Worm (Caenorhabditis elegans) whole organism, young adult: Measurements from ENCODE around the gene str-19.
A peak's percentile ranks its signal among the peaks of the same experiment; 100 is the strongest.

Source experiments
- F22D6.2 ChIP-seq: sonication (generic microtip); optimal IDR thresholded peaks from 2 replicates; lab custom pipeline; 2016; ENCODE audit warnings: mild to moderate bottlenecking, missing genetic modification characterization, missing compliant biosample characterization
- F39B2.1 ChIP-seq: fragments of 200-800 bp; sonication (Bioruptor generic); IDR thresholded peaks from 2 replicates; pipeline ENCODE4 v1.3.6; 2022; ENCODE audit warnings: missing genetic modification reagents, missing genetic modification characterization, missing compliant biosample characterization
- F55B11.4 ChIP-seq: sonication (generic microtip); optimal IDR thresholded peaks from 2 replicates; lab custom pipeline; 2016; ENCODE audit warnings: missing compliant biosample characterization, missing genetic modification characterization, borderline replicate concordance; ENCODE audit not compliant: insufficient read depth
- K12H6.12 ChIP-seq: fragments of 200-800 bp; sonication (Bioruptor generic); optimal IDR thresholded peaks from 2 replicates; lab custom pipeline; 2018; ENCODE audit warnings: mild to moderate bottlenecking, missing genetic modification characterization, missing compliant biosample characterization
- T07F8.4 ChIP-seq: sonication (generic microtip); optimal IDR thresholded peaks from 2 replicates; lab custom pipeline; 2016; ENCODE audit warnings: mild to moderate bottlenecking, missing genetic modification characterization, moderate library complexity, missing compliant biosample characterization
- Y56A3A.18 ChIP-seq: fragments of 200-800 bp; sonication (Bioruptor generic); IDR thresholded peaks from 2 replicates; pipeline ENCODE4 v1.3.6; 2022; ENCODE audit warnings: missing genetic modification reagents, missing genetic modification characterization, missing compliant biosample characterization
- Y95B8A.8 ChIP-seq: fragments of 200-800 bp; sonication (Bioruptor generic); IDR thresholded peaks from 2 replicates; pipeline ENCODE4 v1.3.6; 2022; ENCODE audit warnings: missing genetic modification reagents, missing genetic modification characterization, missing compliant biosample characterization
- atf-7 ChIP-seq: sonication (generic microtip); optimal IDR thresholded peaks from 2 replicates; lab custom pipeline; 2017; ENCODE audit warnings: mild to moderate bottlenecking, missing genetic modification characterization, missing compliant biosample characterization
- athp-1 ChIP-seq: sonication (generic microtip); optimal IDR thresholded peaks from 2 replicates; lab custom pipeline; 2017; ENCODE audit warnings: mild to moderate bottlenecking, missing genetic modification characterization, missing compliant biosample characterization
- attf-6 ChIP-seq: fragments of 200-800 bp; sonication (Bioruptor generic); IDR thresholded peaks from 2 replicates; pipeline ENCODE4 v1.3.6; 2022; ENCODE audit warnings: missing genetic modification reagents, missing genetic modification characterization, missing compliant biosample characterization
- bed-1 ChIP-seq: fragments of 200-800 bp; sonication (Bioruptor generic); IDR thresholded peaks from 2 replicates; pipeline ENCODE4 v1.3.6; 2022; ENCODE audit warnings: missing genetic modification reagents, missing genetic modification characterization, missing compliant biosample characterization
- ceh-40 ChIP-seq: fragments of 200-800 bp; sonication (Bioruptor generic); IDR thresholded peaks from 2 replicates; pipeline ENCODE4 v1.3.6; 2022; ENCODE audit warnings: missing genetic modification characterization, missing compliant biosample characterization
- ceh-79 ChIP-seq: sonication (generic microtip); optimal IDR thresholded peaks from 2 replicates; lab custom pipeline; 2017; ENCODE audit warnings: mild to moderate bottlenecking, missing genetic modification characterization, missing compliant biosample characterization
- dox-1 ChIP-seq: fragments of 200-800 bp; sonication (Bioruptor generic); IDR thresholded peaks from 2 replicates; pipeline ENCODE4 v1.3.6; 2022; ENCODE audit warnings: missing genetic modification reagents, missing genetic modification characterization, missing compliant biosample characterization
- efl-1 ChIP-seq: fragments of 150-350 bp; optimal IDR thresholded peaks from 2 replicates; lab custom pipeline; 2014; ENCODE audit warnings: missing biosample characterization, missing genetic modification reagents, missing genetic modification characterization
- hlh-12 ChIP-seq: sonication (generic microtip); optimal IDR thresholded peaks from 2 replicates; lab custom pipeline; 2016; ENCODE audit warnings: missing genetic modification characterization, missing compliant biosample characterization
- hlh-26 ChIP-seq: fragments of 200-800 bp; sonication (Bioruptor generic); conservative IDR thresholded peaks from 2 replicates; pipeline ENCODE4 v1.3.6; 2022; ENCODE audit warnings: missing genetic modification reagents, missing genetic modification characterization, missing compliant biosample characterization
- hmg-20 ChIP-seq: fragments of 200-800 bp; sonication (Bioruptor generic); IDR thresholded peaks from 2 replicates; pipeline ENCODE4 v1.3.6; 2022; ENCODE audit warnings: missing genetic modification reagents, missing genetic modification characterization, missing compliant biosample characterization
- lin-54 ChIP-seq: fragments of 200-800 bp; sonication (Bioruptor generic); optimal IDR thresholded peaks from 2 replicates; lab custom pipeline; 2018; ENCODE audit warnings: mild to moderate bottlenecking, missing genetic modification characterization, missing compliant biosample characterization
- lir-1 ChIP-seq: fragments of 200-800 bp; sonication (Bioruptor generic); conservative IDR thresholded peaks from 2 replicates; pipeline ENCODE4 v1.3.6; 2022; ENCODE audit warnings: missing genetic modification reagents, missing genetic modification characterization, missing compliant biosample characterization
- madf-8 ChIP-seq: fragments of 200-800 bp; sonication (Bioruptor generic); conservative IDR thresholded peaks from 2 replicates; pipeline ENCODE4 v1.3.6; 2022; ENCODE audit warnings: missing genetic modification reagents, missing genetic modification characterization, missing compliant biosample characterization
- mcd-1 ChIP-seq: fragments of 200-800 bp; sonication (Bioruptor generic); IDR thresholded peaks from 2 replicates; pipeline ENCODE4 v1.3.6; 2022; ENCODE audit warnings: missing genetic modification reagents, missing genetic modification characterization, missing compliant biosample characterization
- mes-4 ChIP-seq: sonication (generic microtip); optimal IDR thresholded peaks from 2 replicates; lab custom pipeline; 2016; ENCODE audit warnings: missing genotype, missing genetic modification characterization, missing compliant biosample characterization
- mxl-1 ChIP-seq: sonication (generic microtip); optimal IDR thresholded peaks from 2 replicates; lab custom pipeline; 2016; ENCODE audit warnings: missing genetic modification characterization, missing compliant biosample characterization
- nfya-1 ChIP-seq: sonication (generic microtip); optimal IDR thresholded peaks from 2 replicates; lab custom pipeline; 2017; ENCODE audit warnings: antibody characterized with exemption, missing compliant biosample characterization, missing genetic modification characterization, borderline replicate concordance; ENCODE audit not compliant: insufficient read depth
- pbrm-1 ChIP-seq: fragments of 200-800 bp; sonication (Bioruptor generic); IDR thresholded peaks from 2 replicates; pipeline ENCODE4 v1.3.6; 2022; ENCODE audit warnings: missing genetic modification reagents, missing genetic modification characterization, missing compliant biosample characterization
- pha-4 ChIP-seq: fragments of 150-350 bp; sonication (generic microtip); optimal IDR thresholded peaks from 2 replicates; lab custom pipeline; 2014; ENCODE audit warnings: missing biosample characterization, missing genetic modification reagents, missing genetic modification characterization
- snpc-1.1 ChIP-seq: sonication (generic microtip); optimal IDR thresholded peaks from 2 replicates; lab custom pipeline; 2017; ENCODE audit warnings: missing genetic modification characterization, mild to moderate bottlenecking, missing compliant biosample characterization, antibody characterized with exemption, moderate library complexity, missing genotype, missing genetic modification reagents; ENCODE audit not compliant: insufficient read depth
- somi-1 ChIP-seq: fragments of 200-800 bp; sonication (Bioruptor generic); optimal IDR thresholded peaks from 2 replicates; lab custom pipeline; 2018; ENCODE audit warnings: mild to moderate bottlenecking, missing genetic modification characterization, missing compliant biosample characterization
- sptf-2 ChIP-seq: fragments of 200-800 bp; sonication (Bioruptor generic); optimal IDR thresholded peaks from 2 replicates; lab custom pipeline; 2018; ENCODE audit warnings: mild to moderate bottlenecking, missing genetic modification characterization, missing compliant biosample characterization
- tbp1 ChIP-seq: fragments of 200-800 bp; sonication (Bioruptor generic); optimal IDR thresholded peaks from 2 replicates; lab custom pipeline; 2018; ENCODE audit warnings: mild to moderate bottlenecking, missing genetic modification characterization, missing compliant biosample characterization
- tbx-9 ChIP-seq: sonication (generic microtip); optimal IDR thresholded peaks from 2 replicates; lab custom pipeline; 2016; ENCODE audit warnings: borderline replicate concordance, missing genetic modification characterization, inconsistent platforms, missing compliant biosample characterization
- xnd-1 ChIP-seq: sonication (generic microtip); optimal IDR thresholded peaks from 2 replicates; lab custom pipeline; 2016; ENCODE audit warnings: missing genotype, missing genetic modification reagents, missing genetic modification characterization, missing compliant biosample characterization
- zfh-2 ChIP-seq: fragments of 200-800 bp; sonication (Bioruptor generic); conservative IDR thresholded peaks from 2 replicates; pipeline ENCODE4 v1.3.6; 2022; ENCODE audit warnings: missing genetic modification reagents, missing genetic modification characterization, missing compliant biosample characterization
- zim-3 ChIP-seq: sonication (generic microtip); optimal IDR thresholded peaks from 2 replicates; lab custom pipeline; 2017; ENCODE audit warnings: mild to moderate bottlenecking, missing genetic modification characterization, moderate library complexity, missing compliant biosample characterization
- ztf-22 ChIP-seq: fragments of 200-800 bp; sonication (Bioruptor generic); optimal IDR thresholded peaks from 2 replicates; lab custom pipeline; 2018; ENCODE audit warnings: mild to moderate bottlenecking, missing genetic modification characterization, moderate library complexity, missing compliant biosample characterization
- ztf-26 ChIP-seq: sonication (generic microtip); optimal IDR thresholded peaks from 2 replicates; lab custom pipeline; 2017; ENCODE audit warnings: missing genetic modification characterization, missing compliant biosample characterization

The str-19 gene

DNA sequence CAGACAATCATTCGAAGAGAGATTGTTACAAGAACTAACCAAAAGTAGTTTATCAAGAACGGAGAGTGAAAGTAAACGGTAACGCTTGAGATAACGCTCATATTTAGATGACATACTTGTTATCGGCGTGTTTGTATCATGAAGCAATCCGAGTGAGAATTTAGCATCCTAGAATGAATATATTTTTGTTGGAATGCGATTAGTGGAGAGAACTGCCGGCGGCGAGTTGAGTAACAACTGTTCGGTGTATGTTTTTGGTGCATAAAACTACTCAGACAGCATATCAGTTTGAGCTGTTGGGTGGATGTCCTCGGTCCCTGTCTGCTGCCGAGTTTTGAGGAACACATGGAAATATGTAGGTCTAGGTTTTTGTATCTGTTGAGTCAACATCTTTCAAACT is 10.7 kb downstream of the str-19 start, which contains the start of gene T23D5.3:
TSS of gene T23D5.3 (minus strand) at position 101 of the 400 bp plus-strand sequence.
- TF ChIP-seq dox-1 = no peak
- TF ChIP-seq hmg-20 = no peak

DNA sequence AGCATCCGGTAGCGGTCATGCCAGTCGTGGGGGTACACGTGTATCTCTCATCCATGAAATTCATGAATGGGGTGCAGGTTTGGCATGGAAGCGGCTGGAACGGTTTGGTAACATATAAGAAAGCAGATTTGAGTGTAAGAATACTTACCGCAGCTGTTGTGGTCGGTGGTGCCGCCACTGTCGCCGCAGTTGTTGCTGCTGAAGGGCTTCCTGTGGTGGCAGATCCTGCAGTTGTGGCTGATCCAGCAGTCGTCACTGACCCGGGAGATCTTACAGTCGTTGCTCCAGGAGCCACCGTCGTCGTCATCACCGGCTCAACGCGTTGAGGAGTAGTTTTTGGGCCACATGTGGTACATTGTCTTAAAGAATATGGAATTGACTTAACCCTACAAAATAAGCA is 11.2 kb downstream of the str-19 start:
- peak; percentile 79 for TF ChIP-seq zfh-2 (GFP tag; lab: Robert Waterston, UW)
- TF ChIP-seq Y56A3A.18 (GFP tag; lab: Robert Waterston, UW) = no peak
- no peak for TF ChIP-seq xnd-1

DNA sequence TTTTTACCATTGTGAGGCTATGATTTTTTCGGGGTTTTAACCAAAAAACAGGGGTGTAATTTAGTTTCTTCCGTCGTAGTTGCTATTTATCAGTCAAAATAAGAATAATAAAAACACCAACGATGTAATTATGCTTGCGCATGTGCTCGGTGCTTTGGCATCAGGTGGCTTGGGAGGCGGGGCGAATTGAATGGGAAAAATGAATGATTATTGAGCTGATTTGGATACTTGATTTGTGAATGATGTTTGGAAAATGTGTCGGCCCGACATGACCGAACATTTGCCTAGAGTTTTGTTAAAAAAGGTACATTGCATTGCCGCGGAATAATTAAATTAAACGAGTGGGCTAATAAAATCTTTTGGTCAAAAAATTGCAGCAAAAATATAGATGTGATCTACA is 12.1 kb downstream of the str-19 start, which contains the start of gene str-38:
TSS of gene str-38 (minus strand) at position 101 of the 400 bp plus-strand sequence.
- TF ChIP-seq zim-3 (tag; lab: Kevin White, UChicago) = no peak
- TF ChIP-seq tbp1 = no peak
- TF ChIP-seq pha-4 (tag; lab: Kevin White, UChicago) = no peak
- no peak for TF ChIP-seq madf-8
- no peak for TF ChIP-seq nfya-1 (tag; lab: Kevin White, UChicago)
- TF ChIP-seq sptf-2 (GFP tag; lab: Kevin White, UChicago) = no peak
- no peak for TF ChIP-seq tbx-9
- no peak for TF ChIP-seq ceh-40 (GFP tag; lab: Robert Waterston, UW)
- TF ChIP-seq snpc-1.1 (tag; lab: Kevin White, UChicago) = no peak
- TF ChIP-seq, all 124 proteins: peak for 0

DNA sequence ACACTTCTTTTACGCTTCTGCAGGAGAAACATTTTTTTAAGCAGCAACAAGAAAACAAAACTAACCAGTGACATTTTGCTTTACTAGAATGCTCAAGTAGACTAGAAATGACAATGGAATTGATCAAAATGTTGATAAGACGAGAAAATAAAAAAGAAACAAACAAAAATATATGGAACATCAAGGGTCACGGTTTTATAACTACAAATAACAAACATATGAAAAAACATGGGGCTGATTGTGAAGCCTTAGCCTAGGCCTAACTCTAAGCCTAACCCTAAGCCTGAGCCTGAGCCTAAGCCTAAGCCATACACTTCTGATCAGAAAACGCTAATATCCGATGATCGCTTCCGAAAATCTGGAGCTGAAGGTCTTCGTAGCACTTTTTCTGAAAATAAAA is 13.8 kb downstream of the str-19 start, which contains the start of gene Y6E2A.10:
TSS of gene Y6E2A.10 (minus strand) at position 101 of the 400 bp plus-strand sequence.
- TF ChIP-seq K12H6.12 (tag; lab: Kevin White, UChicago) (no peak), pbrm-1 (GFP tag; lab: Robert Waterston, UW) (no peak), athp-1 (tag; lab: Kevin White, UChicago) (no peak), ztf-22 (no peak), ztf-26 (tag; lab: Kevin White, UChicago) (no peak), atf-7 (no peak), ceh-79 (tag; lab: Kevin White, UChicago) (no peak), hlh-26 (GFP tag; lab: Robert Waterston, UW) (no peak), F55B11.4 (tag; lab: Kevin White, UChicago) (no peak), mxl-1 (tag; lab: Kevin White, UChicago) (no peak), sptf-2 (GFP tag; lab: Kevin White, UChicago) (no peak), F39B2.1 (GFP tag; lab: Robert Waterston, UW) (no peak), lin-54 (GFP tag; lab: Kevin White, UChicago) (no peak), bed-1 (GFP tag; lab: Robert Waterston, UW) (no peak), hlh-12 (no peak), T07F8.4 (tag; lab: Kevin White, UChicago) (no peak)

DNA sequence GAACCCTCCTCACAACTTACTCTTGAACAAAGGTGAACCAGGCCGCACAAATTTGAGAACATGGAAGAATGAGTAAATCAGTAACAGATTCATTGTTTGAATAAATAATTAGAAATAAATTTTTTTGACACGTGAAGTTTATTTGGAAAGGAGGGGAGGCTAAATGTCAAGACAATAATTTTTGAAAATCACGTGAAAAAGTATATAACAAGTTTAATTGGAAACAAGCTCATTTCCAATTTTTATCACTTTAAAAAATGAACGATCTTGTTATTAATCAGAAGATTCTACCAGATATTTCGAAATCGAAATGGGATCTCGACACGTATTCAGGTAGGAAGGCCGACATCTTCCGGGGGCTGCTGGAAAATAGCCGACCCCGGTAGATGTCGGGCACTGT is 17.7 kb downstream of the str-19 start, which contains the start of the genes irld-57 and sfxn-1.3:
TSS of gene irld-57 (minus strand) at position 101 of the 400 bp plus-strand sequence.
TSS of gene sfxn-1.3 (plus strand) at position 232 of the 400 bp plus-strand sequence.
- TF ChIP-seq xnd-1 (no peak), efl-1 (no peak), atf-7 (no peak), Y95B8A.8 (GFP tag; lab: Robert Waterston, UW) (no peak), zim-3 (tag; lab: Kevin White, UChicago) (no peak), lir-1 (GFP tag; lab: Robert Waterston, UW) (no peak), somi-1 (GFP tag; lab: Kevin White, UChicago) (no peak), mes-4 (no peak), T07F8.4 (tag; lab: Kevin White, UChicago) (no peak), mcd-1 (GFP tag; lab: Robert Waterston, UW) (no peak), F22D6.2 (tag; lab: Kevin White, UChicago) (no peak), hlh-26 (GFP tag; lab: Robert Waterston, UW) (no peak), attf-6 (no peak)
